Fruit fly (Drosophila melanogaster): ENCODE measurements around the gene CG43815.

CG43815 gene

DNA sequence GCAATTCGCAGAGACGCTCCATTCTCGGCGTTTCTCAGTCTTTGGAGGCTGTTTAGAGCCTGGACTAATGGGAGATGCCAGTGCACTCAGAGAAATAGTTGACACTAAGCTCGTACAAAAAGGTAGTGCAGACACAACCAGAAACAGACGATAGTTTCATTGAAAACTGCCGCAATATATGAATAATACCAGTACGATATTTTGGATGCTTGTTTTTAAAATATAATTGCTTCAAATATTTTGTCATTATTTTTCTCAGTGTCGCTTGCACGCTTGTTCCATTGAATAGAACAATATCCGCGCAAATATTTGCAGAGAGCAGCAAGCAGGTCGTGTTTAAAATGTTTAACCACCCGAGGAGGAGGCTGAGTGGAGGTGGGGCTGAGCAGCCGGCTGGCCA lies 510 bp downstream of the CG43815 start (continued):
- peak; percentile 39 for TF ChIP-seq Ets96B (tag; optimal IDR thresholded peaks at IDR 0.05)
- no peak for TF ChIP-seq CG7368 (GFP tag; optimal IDR thresholded peaks at IDR 0.05)
- peak; percentile 17 for TF ChIP-seq cyc (GFP tag; optimal IDR thresholded peaks at IDR 0.05)
- TF ChIP-seq fd85E (GFP tag; optimal IDR thresholded peaks at IDR 0.05) = no peak
- TF ChIP-seq Smox (GFP tag; optimal IDR thresholded peaks at IDR 0.05) = no peak
- no peak for TF ChIP-seq Lpt (GFP tag; optimal IDR thresholded peaks at IDR 0.05)
- no peak for TF ChIP-seq salr (GFP tag; optimal IDR thresholded peaks at IDR 0.05)
- TF ChIP-seq net (GFP tag; optimal IDR thresholded peaks at IDR 0.05) = no peak
- no peak for TF ChIP-seq Ets21C (GFP tag; optimal IDR thresholded peaks at IDR 0.05)
- no peak for TF ChIP-seq spab (GFP tag; optimal IDR thresholded peaks at IDR 0.05)
- TF ChIP-seq dac (GFP tag; optimal IDR thresholded peaks at IDR 0.05) = no peak
- TF ChIP-seq CG8632 (GFP tag; optimal IDR thresholded peaks at IDR 0.05) = no peak
- no peak for TF ChIP-seq CG31627 (GFP tag; optimal IDR thresholded peaks at IDR 0.05)
- no peak for TF ChIP-seq CG34406 (GFP tag; optimal IDR thresholded peaks at IDR 0.05)
- peak; percentile 22 for TF ChIP-seq Eip75B (GFP tag; optimal IDR thresholded peaks at IDR 0.05)
- TF ChIP-seq CG32006 (GFP tag; optimal IDR thresholded peaks at IDR 0.05) = peak; percentile 55
- no peak for TF ChIP-seq Sox15 (GFP tag; optimal IDR thresholded peaks at IDR 0.05)
- TF ChIP-seq Gug (GFP tag; IDR thresholded peaks at IDR 0.05) = no peak; the same call in 1 of the 2 replicates
- TF ChIP-seq CG6276 (GFP tag; optimal IDR thresholded peaks at IDR 0.05) = no peak
- TF ChIP-seq CG15336 (GFP tag; IDR thresholded peaks at IDR 0.05) = peak; percentile 41
- no peak for TF ChIP-seq CG9139 (GFP tag; optimal IDR thresholded peaks at IDR 0.05)
- peak; percentile 34 for TF ChIP-seq Hr4 (GFP tag; optimal IDR thresholded peaks at IDR 0.05)
- TF ChIP-seq pdm3 (GFP tag; optimal IDR thresholded peaks at IDR 0.05) = peak; percentile 24
- no peak for TF ChIP-seq svp (GFP tag)

DNA sequence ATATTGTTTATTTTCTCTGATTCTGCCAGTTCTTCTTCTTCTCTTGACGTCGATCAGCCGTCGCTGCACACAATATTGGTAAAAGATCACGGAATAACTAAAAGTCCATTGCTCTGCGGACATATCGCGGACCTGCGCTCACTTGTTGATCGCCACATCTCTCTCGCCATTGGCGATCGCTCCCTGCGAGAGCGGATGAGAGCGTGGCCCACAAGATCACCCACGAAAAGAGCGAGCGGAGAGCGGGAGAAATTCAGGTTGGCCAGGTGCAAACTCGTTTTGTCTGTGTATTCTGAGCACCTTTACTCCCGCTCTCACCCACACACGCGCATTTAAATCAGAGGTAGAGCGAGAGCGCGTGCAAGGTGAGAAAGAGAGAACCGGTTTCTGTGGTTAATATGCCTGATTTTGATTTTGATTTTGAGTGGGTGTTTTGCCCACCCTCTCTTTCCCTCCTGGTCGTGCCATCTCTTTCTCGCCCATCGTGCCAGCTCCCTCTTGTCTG lies 4.7 kb downstream of the CG43815 start, which contains the start of gene sob:
Gene sob, minus strand, starts transcription at position 102 of the 505 bp plus-strand sequence.
- TF ChIP-seq CG8632 (GFP tag; optimal IDR thresholded peaks at IDR 0.05) = no peak
- no peak for TF ChIP-seq Smox (GFP tag; optimal IDR thresholded peaks at IDR 0.05)
- TF ChIP-seq Blimp-1 (GFP tag; optimal IDR thresholded peaks at IDR 0.05) = no peak
- no peak for TF ChIP-seq CG7368 (GFP tag; optimal IDR thresholded peaks at IDR 0.05)
- peak; percentile 2 for TF ChIP-seq Sox14 (GFP tag; optimal IDR thresholded peaks at IDR 0.05)
- TF ChIP-seq Sox102F (GFP tag; optimal IDR thresholded peaks at IDR 0.05) = peak; percentile 60
- peak; percentile 20 for TF ChIP-seq CG1621 (tag; optimal IDR thresholded peaks at IDR 0.05)
- TF ChIP-seq OdsH (GFP tag; optimal IDR thresholded peaks at IDR 0.05) = no peak
- no peak for TF ChIP-seq pdm3 (GFP tag; optimal IDR thresholded peaks at IDR 0.05)
- peak; percentile 71 for TF ChIP-seq CG6854 (GFP tag; optimal IDR thresholded peaks at IDR 0.05)
- peak; percentile 36 for TF ChIP-seq esn (GFP tag; optimal IDR thresholded peaks at IDR 0.05)
- peak; percentile 2 for TF ChIP-seq vri (GFP tag; optimal IDR thresholded peaks at IDR 0.05)
- TF ChIP-seq Lpt (GFP tag; optimal IDR thresholded peaks at IDR 0.05) = peak; percentile 35
- TF ChIP-seq CG6808 (GFP tag; optimal IDR thresholded peaks at IDR 0.05) = peak; percentile 49
- TF ChIP-seq CG6792 (GFP tag; optimal IDR thresholded peaks at IDR 0.05) = no peak
- TF ChIP-seq CG10631 (GFP tag; optimal IDR thresholded peaks at IDR 0.05) = no peak
- no peak for TF ChIP-seq Hr39 (GFP tag; optimal IDR thresholded peaks at IDR 0.05)
- TF ChIP-seq CG8319 (GFP tag; optimal IDR thresholded peaks at IDR 0.05) = no peak
- TF ChIP-seq Eip93F (GFP tag; optimal IDR thresholded peaks at IDR 0.05) = no peak
- peak; percentile 65 for TF ChIP-seq eg (GFP tag; IDR thresholded peaks at IDR 0.05)
- no peak for TF ChIP-seq CG3032 (tag; optimal IDR thresholded peaks at IDR 0.05)
- peak; percentile 59 to 70 for TF ChIP-seq ss (GFP tag; optimal IDR thresholded peaks at IDR 0.05)
- TF ChIP-seq svp (GFP tag) = peak; percentile 70
- peak; percentile 29 for TF ChIP-seq fd85E (GFP tag; optimal IDR thresholded peaks at IDR 0.05)
- TF ChIP-seq CG8119 (GFP tag; IDR thresholded peaks at IDR 0.05) = peak; percentile 71; the same call in 2 of the 3 replicates
- TF ChIP-seq net (GFP tag; optimal IDR thresholded peaks at IDR 0.05) = peak; percentile 31
- TF ChIP-seq dsx (GFP tag; optimal IDR thresholded peaks at IDR 0.05; ENCODE audit: poor library complexity, severe bottlenecking) = no peak
- peak; percentile 20 for TF ChIP-seq CG6276 (GFP tag; optimal IDR thresholded peaks at IDR 0.05)
- no peak for TF ChIP-seq CG32006 (GFP tag; optimal IDR thresholded peaks at IDR 0.05)
- TF ChIP-seq fkh (GFP tag; optimal IDR thresholded peaks at IDR 0.05) = peak; percentile 5
- TF ChIP-seq CG31627 (GFP tag; optimal IDR thresholded peaks at IDR 0.05) = no peak
- TF ChIP-seq CG34406 (GFP tag; optimal IDR thresholded peaks at IDR 0.05) = no peak
- TF ChIP-seq CG3919 (GFP tag; optimal IDR thresholded peaks at IDR 0.05) = peak; percentile 37
- no peak for TF ChIP-seq CG11902 (GFP tag; optimal IDR thresholded peaks at IDR 0.05)
- no peak for TF ChIP-seq Ets21C (GFP tag; optimal IDR thresholded peaks at IDR 0.05)
- TF ChIP-seq CG6163 (GFP tag; IDR thresholded peaks at IDR 0.05) = peak; percentile 61; the same call in 2 of the 3 replicates
- peak; percentile 59; the same call in 1 of the 2 replicates for TF ChIP-seq CG15336 (GFP tag; IDR thresholded peaks at IDR 0.05)
- TF ChIP-seq Met (GFP tag; optimal IDR thresholded peaks at IDR 0.05) = no peak

Measured in whole organism, prepupa.